Worm (Caenorhabditis elegans): ENCODE measurements around the gene F37C12.18.

DNA sequence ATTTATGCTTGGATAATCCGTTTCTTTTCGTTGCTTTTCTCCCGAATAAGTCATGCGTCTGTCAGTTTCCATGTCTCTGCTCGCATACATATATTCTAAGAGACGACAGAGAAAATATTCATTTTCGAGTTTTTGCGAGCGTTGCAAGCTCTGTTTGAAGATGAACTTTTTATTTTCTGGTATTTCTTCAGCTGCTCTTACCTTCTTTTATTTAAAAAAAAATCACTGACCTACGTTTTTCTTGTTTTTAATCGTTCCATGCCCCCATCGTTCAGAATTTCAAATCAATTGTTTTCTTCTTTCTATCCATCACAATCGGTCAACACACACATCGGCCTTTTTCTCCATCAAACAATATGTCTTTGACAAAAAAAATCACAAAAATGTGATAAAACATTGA lies 15.3 kb upstream of the F37C12.18 start:
- TF ChIP-seq pqm-1 (tag; optimal IDR thresholded peaks at IDR 0.05) (no peak), daf-12 (tag; optimal IDR thresholded peaks at IDR 0.05) (no peak), zag-1 (tag; optimal IDR thresholded peaks at IDR 0.05) (no peak)

Data from whole organism, L3 larva.